Worm (Caenorhabditis elegans): Measurements from ENCODE around the gene T22B2.2.

Gene T22B2.2

DNA sequence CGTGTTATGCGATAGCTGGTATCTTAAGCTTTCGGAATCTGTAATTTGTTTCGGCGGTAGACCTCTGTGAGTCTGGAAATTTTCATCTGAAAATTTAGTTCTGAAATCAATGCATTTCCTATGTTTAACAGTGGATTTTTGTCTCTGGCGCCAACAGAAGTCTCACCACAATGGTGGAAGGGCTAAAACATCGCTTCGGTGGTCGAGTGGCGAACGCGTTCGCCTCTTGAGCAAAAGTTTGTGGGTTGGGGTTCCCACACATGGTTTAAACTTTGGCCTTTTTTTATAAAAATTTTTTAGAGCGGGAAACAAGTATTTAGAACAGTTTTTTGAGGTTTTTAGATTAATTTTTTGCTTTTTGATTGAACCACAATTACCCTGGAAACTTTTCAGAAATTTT is 29.6 kb downstream of the T22B2.2 start:
- no peak for TF ChIP-seq unc-62 (GFP tag; optimal IDR thresholded peaks at IDR 0.05)
- TF ChIP-seq nhr-28 (tag; optimal IDR thresholded peaks at IDR 0.05): no peak
- no peak for TF ChIP-seq ceh-9 (tag; optimal IDR thresholded peaks at IDR 0.05)
- no peak for TF ChIP-seq pha-4 (tag; optimal IDR thresholded peaks at IDR 0.05)

DNA sequence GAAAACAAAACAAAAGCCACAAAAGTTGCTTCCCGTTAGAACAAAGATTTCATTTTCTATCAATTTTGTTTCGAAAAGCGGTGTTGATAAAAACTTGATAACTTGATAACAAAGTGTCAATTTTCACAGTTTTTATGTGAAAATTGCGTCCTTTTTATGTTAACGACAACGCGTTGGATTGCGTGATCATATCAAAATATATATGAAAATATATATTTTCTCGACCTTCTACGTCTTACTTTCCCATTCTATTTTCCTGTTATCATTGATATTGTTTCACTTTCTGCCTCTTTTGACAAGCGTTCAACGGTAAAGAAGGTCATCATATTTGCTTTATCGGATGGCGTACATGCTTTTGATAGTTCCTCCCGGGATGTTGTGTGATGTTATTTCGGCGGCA is 32.5 kb downstream of the T22B2.2 start:
- TF ChIP-seq lsy-12 (tag; optimal IDR thresholded peaks at IDR 0.05): no peak
- peak; percentile 28 for TF ChIP-seq pqm-1 (tag; optimal IDR thresholded peaks at IDR 0.05)
- no peak for TF ChIP-seq ceh-82 (tag; optimal IDR thresholded peaks at IDR 0.05)
- no peak for TF ChIP-seq nhr-77 (tag; optimal IDR thresholded peaks at IDR 0.05)
- TF ChIP-seq nhr-237 (tag; optimal IDR thresholded peaks at IDR 0.05): no peak
- no peak for TF ChIP-seq nhr-67 (tag; optimal IDR thresholded peaks at IDR 0.05)
- peak; percentile 81 for TF ChIP-seq elt-2 (tag; optimal IDR thresholded peaks at IDR 0.05)
- TF ChIP-seq nhr-23 (tag; optimal IDR thresholded peaks at IDR 0.05): no peak
- TF ChIP-seq ZK546.5 (tag; optimal IDR thresholded peaks at IDR 0.05): no peak
- no peak for TF ChIP-seq jun-1 (tag; optimal IDR thresholded peaks at IDR 0.05)
- TF ChIP-seq unc-62 (GFP tag; optimal IDR thresholded peaks at IDR 0.05): no peak
- TF ChIP-seq mml-1 (tag; optimal IDR thresholded peaks at IDR 0.05): no peak
- no peak for TF ChIP-seq fkh-10 (GFP tag; optimal IDR thresholded peaks at IDR 0.05)
- TF ChIP-seq pha-4 (tag; optimal IDR thresholded peaks at IDR 0.05): peak; percentile 12
- TF ChIP-seq egl-27 (tag; optimal IDR thresholded peaks at IDR 0.05): no peak

DNA sequence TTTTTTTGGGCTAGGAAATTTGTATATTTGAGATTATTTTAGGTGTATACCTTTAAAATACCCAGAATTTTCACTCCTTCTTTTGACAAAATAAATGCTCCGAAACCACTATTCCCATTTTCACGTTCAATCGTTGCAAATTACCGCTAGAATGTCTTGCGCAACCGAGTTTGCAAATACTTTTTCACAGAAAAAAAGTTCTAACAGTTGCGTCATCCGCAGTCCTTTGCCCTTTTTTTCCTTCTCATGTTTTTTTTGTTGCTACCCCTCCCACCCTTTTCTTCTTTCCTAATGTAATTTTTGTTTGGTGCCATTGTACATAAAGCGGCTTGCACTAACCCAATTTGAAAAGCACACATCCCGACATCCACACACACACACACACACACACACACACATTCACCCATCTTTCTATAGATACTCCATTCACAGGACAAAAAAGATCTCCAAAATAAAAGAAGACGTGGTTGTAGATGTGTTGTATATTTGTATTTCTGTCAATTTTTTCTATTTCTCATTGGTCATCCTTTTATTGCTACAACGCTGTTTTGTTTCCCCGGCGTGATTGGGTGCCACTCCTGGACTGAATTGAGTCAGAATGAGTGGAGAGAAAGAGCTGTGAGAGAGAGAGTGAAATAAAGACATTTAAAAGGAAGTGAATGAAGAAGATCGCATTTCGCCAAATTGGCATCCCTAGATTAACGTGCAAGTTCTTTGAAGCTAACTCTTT is 37.4 kb downstream of the T22B2.2 start:
- TF ChIP-seq nfya-1 (tag; optimal IDR thresholded peaks at IDR 0.05; ENCODE audit: insufficient read depth) (peak; percentile 23), snpc-4 (tag; optimal IDR thresholded peaks at IDR 0.05) (no peak)

DNA sequence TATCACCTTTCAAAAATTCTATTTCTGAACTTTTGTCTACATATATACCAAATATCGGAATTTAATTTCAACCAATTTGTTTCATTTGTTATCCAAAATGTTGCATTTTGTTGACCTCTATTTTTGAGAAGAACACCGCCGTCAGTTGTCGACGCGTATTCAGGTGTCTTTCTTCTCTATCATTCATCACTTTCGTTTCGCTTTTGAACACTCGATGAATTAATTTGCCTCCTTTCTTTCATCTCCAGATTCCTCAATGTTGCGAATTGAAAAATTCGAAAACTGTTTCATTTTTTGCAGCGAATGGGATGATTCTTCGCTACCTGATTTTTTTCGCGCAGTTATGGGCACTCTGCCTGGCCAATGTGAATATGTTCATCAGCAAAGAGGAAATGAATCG is 38.1 kb downstream of the T22B2.2 start, which contains the start of gene lin-18:
Gene lin-18, plus strand, starts transcription at position 301 of the 400 bp plus-strand sequence.
- TF ChIP-seq nhr-25 (tag; optimal IDR thresholded peaks at IDR 0.05) (no peak), R02D3.7 (tag; optimal IDR thresholded peaks at IDR 0.05) (no peak), unc-39 (tag; optimal IDR thresholded peaks at IDR 0.05) (no peak)

DNA sequence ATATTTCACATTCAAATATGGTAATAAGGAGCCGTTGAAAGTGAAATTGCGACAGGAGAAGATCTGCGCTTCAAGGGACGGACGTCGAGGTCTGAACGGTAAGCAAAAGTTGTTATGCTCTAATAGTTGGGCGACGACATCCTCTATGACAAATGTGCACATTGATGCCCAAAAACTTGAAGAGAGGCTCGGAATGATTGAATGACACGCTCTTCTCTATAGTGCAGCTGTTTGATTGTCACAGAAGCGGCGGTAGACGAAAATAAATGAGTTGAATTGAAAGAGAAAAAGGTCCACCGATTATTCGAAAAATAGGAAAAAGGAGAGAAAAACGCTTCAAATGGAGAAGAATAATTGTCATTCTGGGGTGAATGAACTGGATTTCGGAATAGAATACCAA is 39.0 kb downstream of the T22B2.2 start:
- TF ChIP-seq lin-39 (tag; optimal IDR thresholded peaks at IDR 0.05): peak; percentile 44
- TF ChIP-seq ZK546.5 (tag; optimal IDR thresholded peaks at IDR 0.05): no peak
- TF ChIP-seq ztf-4 (tag; optimal IDR thresholded peaks at IDR 0.05): no peak
- TF ChIP-seq ceh-28 (tag; optimal IDR thresholded peaks at IDR 0.05): no peak
- no peak for TF ChIP-seq fos-1 (tag; optimal IDR thresholded peaks at IDR 0.05)

DNA sequence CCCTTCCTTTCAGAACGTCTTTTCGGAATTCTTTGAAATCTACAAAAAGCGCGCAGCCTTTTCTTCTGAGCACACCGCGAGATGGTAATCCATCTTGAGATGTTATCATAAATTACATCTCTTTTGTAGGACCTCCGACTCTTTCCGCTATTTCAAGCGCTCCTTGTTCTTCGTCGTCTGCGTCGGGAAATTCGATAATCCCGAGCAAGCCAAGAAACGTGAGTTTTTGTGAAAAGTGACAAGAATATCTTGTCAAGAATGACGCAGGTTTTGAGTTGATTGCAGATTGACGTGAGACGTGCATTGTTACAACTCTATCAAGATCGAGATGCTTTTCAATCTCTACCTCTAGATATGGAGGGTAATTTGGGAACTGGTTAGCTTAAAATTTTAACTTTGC is 40.1 kb downstream of the T22B2.2 start:
- peak; percentile 71 for TF ChIP-seq fkh-10 (GFP tag; optimal IDR thresholded peaks at IDR 0.05)
- no peak for TF ChIP-seq tbx-2 (tag; optimal IDR thresholded peaks at IDR 0.05)

DNA sequence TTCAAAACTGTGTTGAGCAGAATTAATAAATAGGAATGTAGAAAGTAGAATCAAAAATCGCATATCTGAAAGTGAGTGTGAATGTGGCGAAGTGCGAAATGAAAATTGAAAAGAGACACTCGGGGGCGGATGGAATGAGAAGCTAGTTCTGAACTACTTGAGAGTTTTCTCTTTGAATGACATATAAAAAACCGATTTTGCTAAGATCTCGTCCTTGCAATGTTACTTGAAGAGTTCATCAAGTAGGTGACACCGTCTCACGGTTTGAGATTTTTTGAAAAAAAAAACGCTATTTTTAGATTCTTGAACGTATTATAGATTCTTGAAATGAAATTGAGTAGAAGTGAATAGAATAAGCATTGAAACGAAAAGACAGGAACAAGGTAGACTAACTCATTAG is 46.1 kb downstream of the T22B2.2 start, which contains the start of gene C16B8.2:
Gene C16B8.2, minus strand, starts transcription at position 101 of the 400 bp plus-strand sequence.
- no peak for TF ChIP-seq R02D3.7 (tag; optimal IDR thresholded peaks at IDR 0.05)
- TF ChIP-seq nhr-76 (tag; optimal IDR thresholded peaks at IDR 0.05): no peak
- no peak for TF ChIP-seq elt-2 (tag; optimal IDR thresholded peaks at IDR 0.05)
- TF ChIP-seq egl-5 (tag; optimal IDR thresholded peaks at IDR 0.05): no peak
- TF ChIP-seq skn-1 (tag; optimal IDR thresholded peaks at IDR 0.05): no peak
